Fruit fly (Drosophila melanogaster): ENCODE measurements around the gene Mi-2.

The Mi-2 gene

dm6 chr3L:19836375-19836937, 73.6 kb downstream of the Mi-2 start, which contains the start of gene kto (continued):
- no peak for TF ChIP-seq CG10979 (tag; optimal IDR thresholded peaks at IDR 0.05)
- no peak for TF ChIP-seq nerfin-1 (tag; optimal IDR thresholded peaks at IDR 0.05)
- TF ChIP-seq Camta (GFP tag; optimal IDR thresholded peaks at IDR 0.05), result no peak
- TF ChIP-seq Dref (GFP tag; IDR thresholded peaks at IDR 0.05), result peak; percentile 90
- TF ChIP-seq Adf1 (GFP tag; IDR thresholded peaks at IDR 0.05), result no peak
- TF ChIP-seq E2f2 (GFP tag; IDR thresholded peaks at IDR 0.05), result peak; percentile 97
- no peak for TF ChIP-seq CG7839 (tag; optimal IDR thresholded peaks at IDR 0.05)
- no peak for TF ChIP-seq Stat92E (GFP tag; optimal IDR thresholded peaks at IDR 0.05)
- TF ChIP-seq ken (GFP tag; IDR thresholded peaks at IDR 0.05), result no peak
- no peak for TF ChIP-seq gce (GFP tag; IDR thresholded peaks at IDR 0.05)
- no peak for TF ChIP-seq croc (GFP tag; conservative IDR thresholded peaks at IDR 0.05)
- TF ChIP-seq slbo (GFP tag; IDR thresholded peaks at IDR 0.05), result no peak
- TF ChIP-seq vnd (GFP tag; IDR thresholded peaks at IDR 0.05; ENCODE audit: partially characterized antibody), result peak; percentile 78
- no peak for TF ChIP-seq Mes4 (GFP tag; optimal IDR thresholded peaks at IDR 0.05)
- TF ChIP-seq sima (GFP tag; optimal IDR thresholded peaks at IDR 0.05), result no peak
- TF ChIP-seq CG3995 (GFP tag; optimal IDR thresholded peaks at IDR 0.05), result no peak
- TF ChIP-seq CoRest (tag; optimal IDR thresholded peaks at IDR 0.05), result no peak
- TF ChIP-seq CG32532 (GFP tag; IDR thresholded peaks at IDR 0.05), result no peak
- TF ChIP-seq lola (GFP tag; optimal IDR thresholded peaks at IDR 0.05), result no peak
- TF ChIP-seq CG15269 (tag; optimal IDR thresholded peaks at IDR 0.05), result no peak
- TF ChIP-seq Hr3 (GFP tag; optimal IDR thresholded peaks at IDR 0.05), result no peak
- TF ChIP-seq D19A (tag; optimal IDR thresholded peaks at IDR 0.05), result no peak
- TF ChIP-seq luna (GFP tag; optimal IDR thresholded peaks at IDR 0.05), result no peak
- TF ChIP-seq Scr (GFP tag; IDR thresholded peaks at IDR 0.05; ENCODE audit: partially characterized antibody), result peak; percentile 89
- TF ChIP-seq CG3847 (GFP tag; IDR thresholded peaks at IDR 0.05), result no peak
- TF ChIP-seq CG42726 (GFP tag; IDR thresholded peaks at IDR 0.05; ENCODE audit: partially characterized antibody), result peak; percentile 28; the same call in 1 of the 2 replicates
- no peak for TF ChIP-seq usp (GFP tag; optimal IDR thresholded peaks at IDR 0.05)
- no peak for TF ChIP-seq CG2199 (GFP tag; IDR thresholded peaks at IDR 0.05)
- no peak for TF ChIP-seq sd (tag; optimal IDR thresholded peaks at IDR 0.05)
- TF ChIP-seq row (GFP tag; IDR thresholded peaks at IDR 0.05), result no peak
- no peak for TF ChIP-seq fd64A (GFP tag; optimal IDR thresholded peaks at IDR 0.05)
- TF ChIP-seq CG14860 (GFP tag; IDR thresholded peaks at IDR 0.05; ENCODE audit: partially characterized antibody), result peak; percentile 79
- peak; percentile 92 for TF ChIP-seq bbx (GFP tag; IDR thresholded peaks at IDR 0.05; ENCODE audit: partially characterized antibody)
- TF ChIP-seq Bgb (GFP tag; IDR thresholded peaks at IDR 0.05; ENCODE audit: partially characterized antibody), result peak; percentile 88
- TF ChIP-seq CG7786 (GFP tag; optimal IDR thresholded peaks at IDR 0.05), result no peak
- TF ChIP-seq lmd (GFP tag; IDR thresholded peaks at IDR 0.05), result no peak
- peak; percentile 76 for TF ChIP-seq knrl (GFP tag; IDR thresholded peaks at IDR 0.05; ENCODE audit: partially characterized antibody)
- no peak for TF ChIP-seq CG5245 (GFP tag; optimal IDR thresholded peaks at IDR 0.05)
- no peak for TF ChIP-seq Eip74EF (GFP tag; optimal IDR thresholded peaks at IDR 0.05)
- no peak for TF ChIP-seq fu2 (GFP tag; optimal IDR thresholded peaks at IDR 0.05)
- peak; percentile 67 for TF ChIP-seq Neu2 (GFP tag; optimal IDR thresholded peaks at IDR 0.05; ENCODE audit: borderline replicate concordance)
- peak; percentile 96 for TF ChIP-seq Dp (GFP tag; optimal IDR thresholded peaks at IDR 0.05)
- no peak for TF ChIP-seq CG6854 (GFP tag; optimal IDR thresholded peaks at IDR 0.05)
- TF ChIP-seq CG8290 (GFP tag; optimal IDR thresholded peaks at IDR 0.05), result no peak
- TF ChIP-seq CG8290 (tag; optimal IDR thresholded peaks at IDR 0.05), result no peak
- no peak for TF ChIP-seq MTF-1 (GFP tag; optimal IDR thresholded peaks at IDR 0.05; ENCODE audit: borderline replicate concordance)
- TF ChIP-seq Doc3 (GFP tag; IDR thresholded peaks at IDR 0.05; ENCODE audit: partially characterized antibody), result peak; percentile 81
- no peak for TF ChIP-seq Gug (GFP tag; IDR thresholded peaks at IDR 0.05)
- no peak for TF ChIP-seq en (GFP tag; optimal IDR thresholded peaks at IDR 0.05)
- TF ChIP-seq CG4282 (GFP tag; optimal IDR thresholded peaks at IDR 0.05), result no peak

Data from whole organism, embryonic.